Fruit fly (Drosophila melanogaster) whole organism, embryonic: ENCODE data around the gene pigs.

Experiments
- Ada2b ChIP-seq: fragments of 200-800 bp; sonication (Bioruptor generic); IDR thresholded peaks from 2 replicates; pipeline ENCODE4 v1.3.6; 2022; ENCODE audit warnings: missing biosample characterization, missing genetic modification characterization
- Aef1 ChIP-seq: fragments of 200-800 bp; sonication (Bioruptor generic); IDR thresholded peaks from 3 replicates; pipeline ENCODE4 v1.3.6; 2022; ENCODE audit warnings: missing biosample characterization, missing genetic modification characterization
- CG10431 ChIP-seq: fragments of 200-800 bp; sonication (Bioruptor generic); optimal IDR thresholded peaks from 3 replicates; lab custom pipeline; 2018; ENCODE audit warnings: missing biosample characterization, mild to moderate bottlenecking, missing genetic modification characterization
- CG11504 ChIP-seq: fragments of 200-800 bp; sonication (Bioruptor generic); optimal IDR thresholded peaks from 3 replicates; lab custom pipeline; 2019; ENCODE audit warnings: missing biosample characterization, mild to moderate bottlenecking, missing genetic modification characterization, moderate library complexity
- CG12219 ChIP-seq: fragments of 200-800 bp; sonication (Bioruptor generic); optimal IDR thresholded peaks from 3 replicates; lab custom pipeline; 2018; ENCODE audit warnings: missing biosample characterization, mild to moderate bottlenecking, missing genetic modification characterization
- CG12769 ChIP-seq: fragments of 200-800 bp; sonication (Bioruptor generic); optimal IDR thresholded peaks from 2 replicates; lab custom pipeline; 2019; ENCODE audit warnings: missing biosample characterization, mild to moderate bottlenecking, missing genetic modification characterization, moderate library complexity
- CG13296 ChIP-seq: fragments of 200-800 bp; sonication (Bioruptor generic); optimal IDR thresholded peaks from 3 replicates; lab custom pipeline; 2018; ENCODE audit warnings: missing biosample characterization, mild to moderate bottlenecking, missing genetic modification characterization
- CG13624 ChIP-seq: fragments of 200-800 bp; sonication (Bioruptor generic); optimal IDR thresholded peaks from 2 replicates; lab custom pipeline; 2016; ENCODE audit warnings: missing biosample characterization, missing genetic modification characterization
- CG14667 ChIP-seq: fragments of 200-800 bp; sonication (Bioruptor generic); IDR thresholded peaks from 2 replicates; pipeline ENCODE4 v1.3.6; 2022; ENCODE audit warnings: missing biosample characterization, missing genetic modification characterization
- CG14860 ChIP-seq: fragments of 200-800 bp; sonication (Bioruptor generic); IDR thresholded peaks from 3 replicates; pipeline ENCODE4 v1.3.6; 2022; ENCODE audit warnings: missing biosample characterization, missing genetic modification characterization; ENCODE audit not compliant: partially characterized antibody
- CG15601 ChIP-seq: fragments of 200-800 bp; sonication (Bioruptor generic); optimal IDR thresholded peaks from 3 replicates; lab custom pipeline; 2019; ENCODE audit warnings: missing biosample characterization, mild to moderate bottlenecking, missing genetic modification characterization, moderate library complexity
- CG15696 ChIP-seq: fragments of 200-800 bp; sonication (Bioruptor generic); optimal IDR thresholded peaks from 2 replicates; lab custom pipeline; 2019; ENCODE audit warnings: missing biosample characterization, mild to moderate bottlenecking, missing genetic modification characterization, moderate library complexity
- CG16815 ChIP-seq: fragments of 200-800 bp; sonication (Bioruptor generic); optimal IDR thresholded peaks from 3 replicates; lab custom pipeline; 2017; ENCODE audit warnings: missing biosample characterization, mild to moderate bottlenecking, missing genetic modification characterization
- CG16863 ChIP-seq: fragments of 200-800 bp; sonication (Bioruptor generic); optimal IDR thresholded peaks from 3 replicates; lab custom pipeline; 2016; ENCODE audit warnings: missing biosample characterization, missing genetic modification characterization
- CG17568 ChIP-seq: fragments of 200-800 bp; sonication (Bioruptor generic); optimal IDR thresholded peaks from 2 replicates; lab custom pipeline; 2018; ENCODE audit warnings: missing biosample characterization, mild to moderate bottlenecking, missing genetic modification characterization, moderate library complexity
- CG31388 ChIP-seq: fragments of 200-800 bp; sonication (Bioruptor generic); optimal IDR thresholded peaks from 2 replicates; lab custom pipeline; 2016; ENCODE audit warnings: missing biosample characterization, missing genetic modification characterization
- CG34376 ChIP-seq: fragments of 200-800 bp; sonication (Bioruptor generic); optimal IDR thresholded peaks from 2 replicates; lab custom pipeline; 2018; ENCODE audit warnings: missing biosample characterization, mild to moderate bottlenecking, missing genetic modification characterization
- CG6791 ChIP-seq: fragments of 200-800 bp; sonication (Bioruptor generic); IDR thresholded peaks from 3 replicates; pipeline ENCODE4 v1.3.6; 2022; ENCODE audit warnings: missing biosample characterization, missing genetic modification characterization; ENCODE audit not compliant: partially characterized antibody
- CG8290 ChIP-seq, 3 experiments: fragments of 200-800 bp; sonication (Bioruptor generic); optimal IDR thresholded peaks; 2 replicates each; lab custom pipeline; 2016 to 2019; ENCODE audit warnings: missing biosample characterization in 3 of 3, missing genetic modification characterization in 3 of 3, mild to moderate bottlenecking in 2 of 3, moderate library complexity in 1 of 3
- CG8765 ChIP-seq: fragments of 200-800 bp; sonication (Bioruptor generic); IDR thresholded peaks from 2 replicates; pipeline ENCODE4 v1.3.6; 2022; ENCODE audit warnings: missing biosample characterization, missing genetic modification characterization
- CG9437 ChIP-seq: fragments of 200-800 bp; sonication (Bioruptor generic); optimal IDR thresholded peaks from 2 replicates; lab custom pipeline; 2018; ENCODE audit warnings: missing biosample characterization, mild to moderate bottlenecking, missing genetic modification characterization
- CG9727 ChIP-seq: fragments of 200-800 bp; sonication (Bioruptor generic); optimal IDR thresholded peaks from 3 replicates; lab custom pipeline; 2017; ENCODE audit warnings: missing biosample characterization, mild to moderate bottlenecking, missing genetic modification characterization
- CG9932 ChIP-seq: fragments of 200-800 bp; sonication (Bioruptor generic); IDR thresholded peaks from 2 replicates; pipeline ENCODE4 v1.3.6; 2022; ENCODE audit warnings: missing biosample characterization, missing genetic modification characterization
- CoRest ChIP-seq: fragments of 200-800 bp; sonication (Bioruptor generic); optimal IDR thresholded peaks from 3 replicates; lab custom pipeline; 2018; ENCODE audit warnings: missing biosample characterization, mild to moderate bottlenecking, missing genetic modification characterization, moderate library complexity
- Eip74EF ChIP-seq, 2 experiments: fragments of 200-800 bp in 1 of 2; fragments of >200 bp in 1 of 2; sonication (Bioruptor generic) in 1 of 2; optimal IDR thresholded peaks; 2 replicates each; lab custom pipeline; 2017 to 2019; ENCODE audit warnings: missing biosample characterization in 2 of 2, missing genetic modification characterization in 2 of 2, mild to moderate bottlenecking in 1 of 2, moderate library complexity in 1 of 2
- Elba2 ChIP-seq: fragments of 200-800 bp; sonication (Bioruptor generic); optimal IDR thresholded peaks from 3 replicates; lab custom pipeline; 2016; ENCODE audit warnings: missing biosample characterization, missing genetic modification characterization
- Ets65A ChIP-seq: fragments of 200-800 bp; sonication (Bioruptor generic); peaks from one replicate; lab custom pipeline; 2016; ENCODE audit warnings: missing biosample characterization, missing genetic modification characterization
- Hmr ChIP-seq: fragments of 200-800 bp; sonication (Bioruptor generic); optimal IDR thresholded peaks from 3 replicates; lab custom pipeline; 2017; ENCODE audit warnings: mild to moderate bottlenecking, missing biosample characterization, missing genetic modification reagents, missing genetic modification characterization
- Hsf ChIP-seq: fragments of 200-800 bp; sonication (Bioruptor generic); optimal IDR thresholded peaks from 3 replicates; lab custom pipeline; 2016; ENCODE audit warnings: missing biosample characterization, missing genetic modification characterization
- MBD-R2 ChIP-seq: fragments of 200-800 bp; sonication (Bioruptor generic); IDR thresholded peaks from 2 replicates; pipeline ENCODE4 v1.3.6; 2022; ENCODE audit warnings: missing biosample characterization, missing genetic modification characterization
- NC2α ChIP-seq: fragments of 200-800 bp; sonication (Bioruptor generic); optimal IDR thresholded peaks from 2 replicates; lab custom pipeline; 2016; ENCODE audit warnings: missing biosample characterization, missing genetic modification characterization
- NC2β ChIP-seq: fragments of 200-800 bp; sonication (Bioruptor generic); optimal IDR thresholded peaks from 2 replicates; lab custom pipeline; 2016; ENCODE audit warnings: missing biosample characterization, missing genetic modification characterization
- Optix ChIP-seq: fragments of 200-800 bp; sonication (Bioruptor generic); IDR thresholded peaks from 3 replicates; pipeline ENCODE4 v1.3.6; 2022; ENCODE audit warnings: missing biosample characterization, missing genetic modification characterization
- Poxn ChIP-seq: fragments of 200-800 bp; sonication (Bioruptor generic); IDR thresholded peaks from 2 replicates; pipeline ENCODE4 v1.3.6; 2022; ENCODE audit warnings: missing biosample characterization, missing genetic modification characterization
- Rfx ChIP-seq: fragments of 200-800 bp; sonication (Bioruptor generic); IDR thresholded peaks from 2 replicates; pipeline ENCODE4 v1.3.6; 2022; ENCODE audit warnings: missing biosample characterization, missing genetic modification characterization
- al ChIP-seq: fragments of 200-800 bp; sonication (Bioruptor generic); IDR thresholded peaks from 2 replicates; pipeline ENCODE4 v1.3.6; 2022; ENCODE audit warnings: missing biosample characterization, missing genetic modification characterization
- fd3F ChIP-seq: fragments of 200-800 bp; sonication (Bioruptor generic); optimal IDR thresholded peaks from 2 replicates; lab custom pipeline; 2018; ENCODE audit warnings: missing biosample characterization, mild to moderate bottlenecking, missing genetic modification characterization, moderate library complexity
- gfzf ChIP-seq: fragments of 200-800 bp; sonication (Bioruptor generic); optimal IDR thresholded peaks from 2 replicates; lab custom pipeline; 2016; ENCODE audit warnings: missing biosample characterization, mild to moderate bottlenecking, missing genetic modification characterization, moderate library complexity
- ham ChIP-seq: fragments of 200-800 bp; sonication (Bioruptor generic); IDR thresholded peaks from 2 replicates; pipeline ENCODE4 v1.3.6; 2022; ENCODE audit warnings: missing biosample characterization, missing genetic modification characterization
- hbn ChIP-seq: fragments of 200-800 bp; sonication (Bioruptor generic); IDR thresholded peaks from 2 replicates; pipeline ENCODE4 v1.3.6; 2022; ENCODE audit warnings: missing biosample characterization, missing genetic modification characterization; ENCODE audit not compliant: partially characterized antibody
- jigr1 ChIP-seq: fragments of 200-800 bp; sonication (Bioruptor generic); IDR thresholded peaks from 3 replicates; pipeline ENCODE4 v1.3.6; 2022; ENCODE audit warnings: missing biosample characterization, missing genetic modification characterization
- knrl ChIP-seq: fragments of 200-800 bp; sonication (Bioruptor generic); IDR thresholded peaks from 3 replicates; pipeline ENCODE4 v1.3.6; 2022; ENCODE audit warnings: missing biosample characterization, missing genetic modification characterization; ENCODE audit not compliant: partially characterized antibody
- mam ChIP-seq: fragments of 200-800 bp; sonication (Bioruptor generic); optimal IDR thresholded peaks from 3 replicates; lab custom pipeline; 2016; ENCODE audit warnings: missing biosample characterization, missing genetic modification characterization
- nmo ChIP-seq: fragments of 200-800 bp; sonication (Bioruptor generic); optimal IDR thresholded peaks from 2 replicates; lab custom pipeline; 2018; ENCODE audit warnings: missing biosample characterization, mild to moderate bottlenecking, missing genetic modification characterization, moderate library complexity
- ro ChIP-seq: fragments of 200-800 bp; sonication (Bioruptor generic); IDR thresholded peaks from 2 replicates; pipeline ENCODE4 v1.3.6; 2022; ENCODE audit warnings: missing biosample characterization, missing genetic modification characterization
- row ChIP-seq: fragments of 200-800 bp; sonication (Bioruptor generic); IDR thresholded peaks from 3 replicates; pipeline ENCODE4 v1.3.6; 2022; ENCODE audit warnings: missing biosample characterization, missing genetic modification characterization
- tap ChIP-seq: fragments of 200-800 bp; optimal IDR thresholded peaks from 3 replicates; lab custom pipeline; 2019; ENCODE audit warnings: missing biosample characterization, mild to moderate bottlenecking, missing genetic modification characterization, moderate library complexity
- unpg ChIP-seq: fragments of 200-800 bp; sonication (Bioruptor generic); optimal IDR thresholded peaks from 3 replicates; lab custom pipeline; 2018; ENCODE audit warnings: missing biosample characterization, mild to moderate bottlenecking, missing genetic modification characterization, moderate library complexity
- vvl ChIP-seq: fragments of 200-800 bp; sonication (Bioruptor generic); IDR thresholded peaks from 2 replicates; pipeline ENCODE4 v1.3.6; 2022; ENCODE audit warnings: missing biosample characterization, missing genetic modification characterization

Gene pigs

DNA sequence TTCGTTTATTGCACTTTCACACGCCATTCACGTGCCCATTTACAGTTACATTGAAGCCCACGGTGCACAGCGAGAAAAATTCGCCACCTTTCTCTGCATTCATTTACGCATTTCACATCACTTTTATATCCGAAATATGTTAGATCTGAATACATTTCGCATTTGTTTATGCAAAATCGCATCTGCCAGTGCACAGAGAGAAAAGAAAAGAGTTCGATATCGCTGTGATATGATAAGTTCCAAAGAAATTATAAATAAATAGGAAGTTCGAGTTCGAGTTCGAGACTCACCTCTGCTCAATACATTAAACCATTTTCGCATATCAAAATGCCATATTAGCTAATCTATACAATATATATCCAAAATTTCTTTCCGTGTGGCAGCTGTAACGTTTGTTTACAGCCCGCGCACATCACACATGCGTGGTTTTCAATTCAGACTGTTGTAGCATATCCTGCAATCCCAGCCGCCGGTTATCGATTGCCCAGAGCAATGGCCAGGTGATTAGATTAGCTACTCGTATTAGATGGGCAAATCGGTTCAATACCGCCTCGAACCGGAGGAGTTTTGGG is 56.2 kb downstream of the pigs start (continued):
- TF ChIP-seq CG12219 (GFP tag; lab: Kevin White, UChicago) (peak; percentile 79), CG14860 (GFP tag; lab: Robert Waterston, UW) (no peak), NC2β (GFP tag; lab: Kevin White, UChicago) (peak; percentile 40), Optix (GFP tag; lab: Robert Waterston, UW) (peak; percentile 69), Elba2 (GFP tag; lab: Kevin White, UChicago) (no peak), CG10431 (GFP tag; lab: Kevin White, UChicago) (no peak), CG11504 (tag; lab: Kevin White, UChicago) (peak; percentile 92), CG12769 (peak; percentile 85), Rfx (GFP tag; lab: Robert Waterston, UW) (peak; percentile 86), Eip74EF (GFP tag; optimal IDR thresholded peaks at IDR 0.05; lab: Kevin White, UChicago) (peak in 1 of 2 experiments; percentile 86), MBD-R2 (GFP tag; lab: Robert Waterston, UW) (peak; percentile 34; the same call in 1 of the 2 replicates), CG15696 (peak; percentile 65), knrl (GFP tag; lab: Robert Waterston, UW) (no peak), NC2α (GFP tag; lab: Kevin White, UChicago) (peak; percentile 34), ham (GFP tag; lab: Robert Waterston, UW) (0 out of 2 replicates have a peak, but pooled peaks have one; percentile 20), CG16863 (peak; percentile 76), tap (tag; lab: Kevin White, UChicago) (peak; percentile 81), CG17568 (GFP tag; lab: Kevin White, UChicago) (peak; percentile 63), CG13296 (GFP tag; lab: Kevin White, UChicago) (peak; percentile 80), fd3F (GFP tag; lab: Kevin White, UChicago) (peak; percentile 78), CG8765 (GFP tag; lab: Robert Waterston, UW) (peak; percentile 71), CoRest (tag; lab: Kevin White, UChicago) (peak; percentile 88), Poxn (GFP tag; lab: Robert Waterston, UW) (peak; percentile 55; the same call in 1 of the 2 replicates), ro (0 out of 2 replicates have a peak, but pooled peaks have one; percentile 53), CG9727 (GFP tag; lab: Kevin White, UChicago) (peak; percentile 91), Hmr (peak; percentile 91), Ada2b (GFP tag; lab: Robert Waterston, UW) (peak; percentile 79), CG6791 (no peak), Hsf (GFP tag; lab: Kevin White, UChicago) (peak; percentile 83), hbn (no peak), row (peak; percentile 87), al (GFP tag; lab: Robert Waterston, UW) (peak; percentile 71; the same call in 1 of the 2 replicates), gfzf (GFP tag; lab: Kevin White, UChicago) (no peak), unpg (GFP tag; lab: Kevin White, UChicago) (peak; percentile 78), Ets65A (peak; percentile 97), CG9932 (GFP tag; lab: Robert Waterston, UW) (peak; percentile 76), CG15601 (tag; lab: Kevin White, UChicago) (peak; percentile 49), CG8290 (GFP tag; optimal IDR thresholded peaks at IDR 0.05; lab: Kevin White, UChicago) (peak; percentile 28), CG8290 (tag; optimal IDR thresholded peaks at IDR 0.05; lab: Kevin White, UChicago) (peak in 1 of 2 experiments; percentile 77), CG16815 (peak; percentile 73), CG34376 (peak; percentile 53), jigr1 (GFP tag; lab: Robert Waterston, UW) (peak; percentile 48; the same call in 1 of the 3 replicates), CG13624 (GFP tag; lab: Kevin White, UChicago) (peak; percentile 88), vvl (peak; percentile 83), mam (GFP tag; lab: Kevin White, UChicago) (peak; percentile 86), nmo (GFP tag; lab: Kevin White, UChicago) (peak; percentile 91), CG31388 (peak; percentile 41), Aef1 (peak; percentile 78), CG9437 (GFP tag; lab: Kevin White, UChicago) (peak; percentile 82), CG14667 (GFP tag; lab: Robert Waterston, UW) (peak; percentile 68)
